Worm (Caenorhabditis elegans) whole organism, young adult: ENCODE results near the gene har-1.

ENCODE experiments used
- B0019.2 ChIP-seq: fragments of 200-800 bp; sonication (Bioruptor generic); conservative IDR thresholded peaks from 2 replicates; pipeline ENCODE4 v1.3.6; 2022; ENCODE audit warnings: missing genetic modification reagents, missing genetic modification characterization, missing compliant biosample characterization
- B0035.1 ChIP-seq: sonication (generic microtip); optimal IDR thresholded peaks from 2 replicates; lab custom pipeline; 2016; ENCODE audit warnings: missing genetic modification characterization, mild to moderate bottlenecking, missing compliant biosample characterization, missing genotype, missing genetic modification reagents
- C17E4.6 ChIP-seq: fragments of 200-800 bp; sonication (Bioruptor generic); IDR thresholded peaks from 2 replicates; pipeline ENCODE4 v1.3.6; 2022; ENCODE audit warnings: missing genetic modification reagents, missing genetic modification characterization, missing compliant biosample characterization
- K11D2.4 ChIP-seq: fragments of 200-800 bp; sonication (Bioruptor generic); IDR thresholded peaks from 2 replicates; pipeline ENCODE4 v1.3.6; 2022; ENCODE audit warnings: missing genetic modification reagents, missing genetic modification characterization, missing compliant biosample characterization
- akir-1 ChIP-seq: fragments of 200-800 bp; sonication (Bioruptor generic); optimal IDR thresholded peaks from 2 replicates; lab custom pipeline; 2018; ENCODE audit warnings: mild to moderate bottlenecking, missing genetic modification characterization, moderate library complexity, missing compliant biosample characterization
- ama-1 ChIP-seq, 3 experiments: fragments of 150-350 bp in 1 of 3; sonication (generic microtip) in 2 of 3; optimal IDR thresholded peaks; 2 replicates each; lab custom pipeline; 2014 to 2018; ENCODE audit warnings: missing biosample characterization in 2 of 3, missing genetic modification characterization in 2 of 3, missing genetic modification reagents in 2 of 3
- atf-7 ChIP-seq: sonication (generic microtip); optimal IDR thresholded peaks from 2 replicates; lab custom pipeline; 2017; ENCODE audit warnings: mild to moderate bottlenecking, missing genetic modification characterization, missing compliant biosample characterization
- attf-5 ChIP-seq: fragments of 200-800 bp; sonication (Bioruptor generic); optimal IDR thresholded peaks from 2 replicates; lab custom pipeline; 2018; ENCODE audit warnings: mild to moderate bottlenecking, missing genetic modification characterization, missing compliant biosample characterization
- attf-6 ChIP-seq: fragments of 200-800 bp; sonication (Bioruptor generic); IDR thresholded peaks from 2 replicates; pipeline ENCODE4 v1.3.6; 2022; ENCODE audit warnings: missing genetic modification reagents, missing genetic modification characterization, missing compliant biosample characterization
- cebp-1 ChIP-seq, 2 experiments: fragments of 200-800 bp in 1 of 2; sonication (Bioruptor generic) in 1 of 2; sonication (generic microtip) in 1 of 2; IDR thresholded peaks in 1 of 2; optimal IDR thresholded peaks in 1 of 2; 2 replicates each; pipeline versions ENCODE4 v1.3.6 to Lab custom; 2017 to 2022; ENCODE audit warnings: missing compliant biosample characterization in 2 of 2, missing genetic modification characterization in 2 of 2, mild to moderate bottlenecking in 1 of 2, missing genetic modification reagents in 1 of 2, moderate library complexity in 1 of 2
- cebp-2 ChIP-seq: fragments of 200-800 bp; sonication (Bioruptor generic); IDR thresholded peaks from 2 replicates; pipeline ENCODE4 v1.3.6; 2022; ENCODE audit warnings: missing genetic modification characterization, missing compliant biosample characterization
- ceh-27 ChIP-seq: fragments of 200-800 bp; sonication (Bioruptor generic); optimal IDR thresholded peaks from 2 replicates; lab custom pipeline; 2018; ENCODE audit warnings: mild to moderate bottlenecking, missing genetic modification characterization, moderate library complexity, missing compliant biosample characterization
- ceh-79 ChIP-seq: sonication (generic microtip); optimal IDR thresholded peaks from 2 replicates; lab custom pipeline; 2017; ENCODE audit warnings: mild to moderate bottlenecking, missing genetic modification characterization, missing compliant biosample characterization
- chd-7 ChIP-seq: sonication (generic microtip); optimal IDR thresholded peaks from 2 replicates; lab custom pipeline; 2016; ENCODE audit warnings: mild to moderate bottlenecking, missing genetic modification characterization, moderate library complexity, missing compliant biosample characterization
- ekl-4 ChIP-seq: fragments of 200-800 bp; sonication (Bioruptor generic); IDR thresholded peaks from 2 replicates; pipeline ENCODE4 v1.3.6; 2022; ENCODE audit warnings: missing genetic modification reagents, missing genetic modification characterization, missing compliant biosample characterization
- ets-4 ChIP-seq: fragments of 200-800 bp; sonication (Bioruptor generic); optimal IDR thresholded peaks from 2 replicates; lab custom pipeline; 2018; ENCODE audit warnings: mild to moderate bottlenecking, missing genetic modification characterization, missing compliant biosample characterization
- gei-17 ChIP-seq: fragments of 200-800 bp; sonication (Bioruptor generic); optimal IDR thresholded peaks from 2 replicates; lab custom pipeline; 2018; ENCODE audit warnings: mild to moderate bottlenecking, missing genetic modification characterization, missing compliant biosample characterization
- him-1 ChIP-seq: sonication (generic microtip); optimal IDR thresholded peaks from 2 replicates; lab custom pipeline; 2016; ENCODE audit warnings: missing genotype, missing genetic modification reagents, missing genetic modification characterization, missing compliant biosample characterization
- hmg-1.2 ChIP-seq: fragments of 200-800 bp; sonication (Bioruptor generic); IDR thresholded peaks from 2 replicates; pipeline ENCODE4 v1.3.6; 2022; ENCODE audit warnings: missing genetic modification reagents, missing genetic modification characterization, missing compliant biosample characterization
- hsf-1 ChIP-seq: fragments of 200-800 bp; sonication (Bioruptor generic); IDR thresholded peaks from 2 replicates; pipeline ENCODE4 v1.3.6; 2022; ENCODE audit warnings: missing genetic modification reagents, missing genetic modification characterization, missing compliant biosample characterization
- lag-1 ChIP-seq: fragments of 200-800 bp; sonication (Bioruptor generic); IDR thresholded peaks from 2 replicates; pipeline ENCODE4 v1.3.6; 2022; ENCODE audit warnings: missing genetic modification reagents, missing genetic modification characterization, missing compliant biosample characterization
- let-526 ChIP-seq: fragments of 200-800 bp; sonication (Bioruptor generic); IDR thresholded peaks from 2 replicates; pipeline ENCODE4 v1.3.6; 2022; ENCODE audit warnings: missing genetic modification reagents, missing genetic modification characterization, missing compliant biosample characterization
- lsl-1 ChIP-seq: fragments of 200-800 bp; sonication (Bioruptor generic); optimal IDR thresholded peaks from 2 replicates; lab custom pipeline; 2018; ENCODE audit warnings: mild to moderate bottlenecking, missing genetic modification characterization, moderate library complexity, missing compliant biosample characterization
- lsy-27 ChIP-seq: sonication (generic microtip); optimal IDR thresholded peaks from 2 replicates; lab custom pipeline; 2017; ENCODE audit warnings: missing genetic modification characterization, mild to moderate bottlenecking, missing compliant biosample characterization, antibody characterized with exemption, missing genotype, borderline replicate concordance; ENCODE audit not compliant: insufficient read depth
- madf-6 ChIP-seq: fragments of 200-800 bp; sonication (Bioruptor generic); IDR thresholded peaks from 2 replicates; pipeline ENCODE4 v1.3.6; 2022; ENCODE audit warnings: missing genetic modification reagents, missing genetic modification characterization, missing compliant biosample characterization
- mel-28 ChIP-seq: sonication (generic microtip); optimal IDR thresholded peaks from 2 replicates; lab custom pipeline; 2016; ENCODE audit warnings: borderline replicate concordance, mild to moderate bottlenecking, missing genetic modification characterization, missing compliant biosample characterization
- mes-4 ChIP-seq: sonication (generic microtip); optimal IDR thresholded peaks from 2 replicates; lab custom pipeline; 2016; ENCODE audit warnings: missing genotype, missing genetic modification characterization, missing compliant biosample characterization
- nhr-179 ChIP-seq: sonication (generic microtip); optimal IDR thresholded peaks from 2 replicates; lab custom pipeline; 2016; ENCODE audit warnings: mild to moderate bottlenecking, missing genetic modification characterization, missing compliant biosample characterization
- nhr-27 ChIP-seq: fragments of 200-800 bp; sonication (Bioruptor generic); optimal IDR thresholded peaks from 2 replicates; lab custom pipeline; 2018; ENCODE audit warnings: mild to moderate bottlenecking, missing genetic modification characterization, moderate library complexity, missing compliant biosample characterization
- pbrm-1 ChIP-seq: fragments of 200-800 bp; sonication (Bioruptor generic); IDR thresholded peaks from 2 replicates; pipeline ENCODE4 v1.3.6; 2022; ENCODE audit warnings: missing genetic modification reagents, missing genetic modification characterization, missing compliant biosample characterization
- rcor-1 ChIP-seq: fragments of 200-800 bp; sonication (Bioruptor generic); IDR thresholded peaks from 2 replicates; pipeline ENCODE4 v1.3.6; 2022; ENCODE audit warnings: missing genetic modification reagents, missing genetic modification characterization, missing compliant biosample characterization
- repo-1 ChIP-seq: sonication (generic microtip); optimal IDR thresholded peaks from 2 replicates; lab custom pipeline; 2017; ENCODE audit warnings: mild to moderate bottlenecking, missing genetic modification characterization, missing compliant biosample characterization
- snpc-1.3 ChIP-seq: sonication (generic microtip); optimal IDR thresholded peaks from 2 replicates; lab custom pipeline; 2017; ENCODE audit warnings: missing genetic modification characterization, mild to moderate bottlenecking, missing compliant biosample characterization, antibody characterized with exemption, moderate library complexity, missing genotype, missing genetic modification reagents; ENCODE audit not compliant: insufficient read depth
- snpc-4 ChIP-seq, 5 experiments: fragments of 150-350 bp in 1 of 5; sonication (generic microtip) in 4 of 5; optimal IDR thresholded peaks; 2 replicates each; lab custom pipeline; 2014 to 2018; ENCODE audit warnings: missing genetic modification characterization in 5 of 5, missing biosample characterization in 3 of 5, antibody characterized with exemption in 2 of 5, mild to moderate bottlenecking in 2 of 5, missing compliant biosample characterization in 2 of 5, missing genotype in 2 of 5, moderate library complexity in 2 of 5, missing genetic modification reagents in 1 of 5
- tbp1 ChIP-seq: fragments of 200-800 bp; sonication (Bioruptor generic); optimal IDR thresholded peaks from 2 replicates; lab custom pipeline; 2018; ENCODE audit warnings: mild to moderate bottlenecking, missing genetic modification characterization, missing compliant biosample characterization
- tlf-1 ChIP-seq: fragments of 200-800 bp; sonication (Bioruptor generic); optimal IDR thresholded peaks from 2 replicates; lab custom pipeline; 2018; ENCODE audit warnings: mild to moderate bottlenecking, missing genetic modification characterization, missing compliant biosample characterization
- ztf-18 ChIP-seq: sonication (generic microtip); optimal IDR thresholded peaks from 2 replicates; lab custom pipeline; 2016; ENCODE audit warnings: missing genotype, mild to moderate bottlenecking, missing genetic modification characterization, missing compliant biosample characterization
- ztf-22 ChIP-seq: fragments of 200-800 bp; sonication (Bioruptor generic); optimal IDR thresholded peaks from 2 replicates; lab custom pipeline; 2018; ENCODE audit warnings: mild to moderate bottlenecking, missing genetic modification characterization, moderate library complexity, missing compliant biosample characterization
- ztf-6 ChIP-seq: fragments of 200-800 bp; sonication (Bioruptor generic); IDR thresholded peaks from 2 replicates; pipeline ENCODE4 v1.3.6; 2022; ENCODE audit warnings: missing genetic modification reagents, missing genetic modification characterization, missing compliant biosample characterization

har-1 gene

ce11 chrIII:4193659-4194103 lies 41.8 kb downstream of the har-1 start, which contains the start of gene xbp-1 (continued):
- TF ChIP-seq cebp-1 (GFP tag; IDR thresholded peaks at IDR 0.05; lab: Robert Waterston, UW) (peak; percentile 100), cebp-1 (tag; optimal IDR thresholded peaks at IDR 0.05; lab: Kevin White, UChicago) (peak; percentile 100), ztf-18 (tag; lab: Kevin White, UChicago) (peak; percentile 64), ets-4 (GFP tag; lab: Kevin White, UChicago) (peak; percentile 95), pbrm-1 (GFP tag; lab: Robert Waterston, UW) (peak; percentile 55; the same call in 1 of the 2 replicates), ceh-27 (GFP tag; lab: Kevin White, UChicago) (peak; percentile 69), attf-6 (GFP tag; lab: Robert Waterston, UW) (no peak), ztf-6 (peak; percentile 32; the same call in 1 of the 2 replicates), attf-5 (GFP tag; lab: Kevin White, UChicago) (peak; percentile 98), snpc-4 (GFP tag; optimal IDR thresholded peaks at IDR 0.05; lab: Kevin White, UChicago) (no peak), snpc-4 (tag; optimal IDR thresholded peaks at IDR 0.05; lab: Kevin White, UChicago) (peak; percentile 52 to 71 (median 56)), atf-7 (tag; lab: Kevin White, UChicago) (peak; percentile 99), repo-1 (tag; lab: Kevin White, UChicago) (no peak)

- TF ChIP-seq cebp-2 (GFP tag; lab: Robert Waterston, UW): 0 out of 2 replicates have a peak, but pooled peaks have one; percentile 57
- 0 out of 2 replicates have a peak, but pooled peaks have one; percentile 11 for TF ChIP-seq hmg-1.2
- TF ChIP-seq repo-1 (tag; lab: Kevin White, UChicago): no peak
- TF ChIP-seq nhr-27: no peak
- no peak for TF ChIP-seq ama-1 (optimal IDR thresholded peaks at IDR 0.05; lab: Kevin White, UChicago)
- peak in 1 of 2 experiments; percentile 66 for TF ChIP-seq ama-1 (GFP tag; optimal IDR thresholded peaks at IDR 0.05; lab: Kevin White, UChicago)
- TF ChIP-seq snpc-1.3: no peak
- TF ChIP-seq tlf-1 (GFP tag; lab: Kevin White, UChicago): peak; percentile 13
Measured at ce11 chrIII:4194349-4195110, 42.7 kb downstream of the har-1 start.

- peak; percentile 54 for TF ChIP-seq mel-28 (tag; lab: Kevin White, UChicago)
- TF ChIP-seq madf-6 (GFP tag; lab: Robert Waterston, UW): peak; percentile 66
- no peak for TF ChIP-seq akir-1 (GFP tag; lab: Kevin White, UChicago)
- TF ChIP-seq ceh-79: peak; percentile 33
- no peak for TF ChIP-seq nhr-179 (tag; lab: Kevin White, UChicago)
- TF ChIP-seq hsf-1 (GFP tag; lab: Robert Waterston, UW): peak; percentile 30; the same call in 1 of the 2 replicates
- TF ChIP-seq C17E4.6 (GFP tag; lab: Robert Waterston, UW): no peak
- TF ChIP-seq him-1 (tag; lab: Kevin White, UChicago): no peak
- TF ChIP-seq B0019.2: no peak
- no peak for TF ChIP-seq nhr-27
- TF ChIP-seq let-526 (GFP tag; lab: Robert Waterston, UW): 0 out of 2 replicates have a peak, but pooled peaks have one; percentile 49
- no peak for TF ChIP-seq lsy-27
- peak; percentile 42 for TF ChIP-seq ceh-27 (GFP tag; lab: Kevin White, UChicago)
- no peak for TF ChIP-seq ztf-6
- TF ChIP-seq mes-4 (tag; lab: Kevin White, UChicago): no peak
- no peak for TF ChIP-seq rcor-1
- no peak for TF ChIP-seq B0035.1 (tag; lab: Kevin White, UChicago)
- TF ChIP-seq attf-5 (GFP tag; lab: Kevin White, UChicago): peak; percentile 24
- peak; percentile 55; the same call in 1 of the 2 replicates for TF ChIP-seq pbrm-1 (GFP tag; lab: Robert Waterston, UW)
- no peak for TF ChIP-seq lag-1 (GFP tag; lab: Robert Waterston, UW)
- no peak for TF ChIP-seq lsl-1 (GFP tag; lab: Kevin White, UChicago)
- peak; percentile 41 for TF ChIP-seq tbp1
- TF ChIP-seq chd-7 (tag; lab: Kevin White, UChicago): peak; percentile 79
- TF ChIP-seq gei-17 (GFP tag; lab: Kevin White, UChicago): peak; percentile 73
- TF ChIP-seq ztf-22 (GFP tag; lab: Kevin White, UChicago): no peak
- TF ChIP-seq K11D2.4 (GFP tag; lab: Robert Waterston, UW): peak; percentile 73
- peak; percentile 83 for TF ChIP-seq ekl-4 (GFP tag; lab: Robert Waterston, UW)
Measured at ce11 chrIII:4195306-4196008, 43.6 kb downstream of the har-1 start.
